Worm (Caenorhabditis elegans) whole organism, L4 larva: ENCODE results near the gene K08F9.3.

Experiments used
- R02D3.7 ChIP-seq: fragments of 150-350 bp; sonication (generic microtip); optimal IDR thresholded peaks from 3 replicates; lab custom pipeline; 2014; ENCODE audit warnings: missing biosample characterization, missing genetic modification characterization
- ama-1 ChIP-seq: fragments of 150-350 bp; optimal IDR thresholded peaks from 2 replicates; lab custom pipeline; 2014; ENCODE audit warnings: inconsistent platforms, mixed read lengths
- ceh-28 ChIP-seq: fragments of 150-350 bp; optimal IDR thresholded peaks from 2 replicates; lab custom pipeline; 2014; ENCODE audit warnings: missing biosample characterization, missing genetic modification reagents, missing genetic modification characterization
- ceh-32 ChIP-seq: sonication (generic microtip); optimal IDR thresholded peaks from 2 replicates; lab custom pipeline; 2016; ENCODE audit warnings: mild to moderate bottlenecking, missing genetic modification characterization, missing compliant biosample characterization; ENCODE audit not compliant: poor library complexity
- dmd-8 ChIP-seq: fragments of 200-800 bp; sonication (Bioruptor generic); IDR thresholded peaks from 2 replicates; pipeline ENCODE4 v1.3.6; 2022; ENCODE audit warnings: missing genetic modification characterization, missing compliant biosample characterization
- dpl-1 ChIP-seq: fragments of 150-350 bp; optimal IDR thresholded peaks from 2 replicates; lab custom pipeline; 2014; ENCODE audit warnings: missing biosample characterization, missing genetic modification reagents, missing genetic modification characterization
- duxl-1 ChIP-seq: sonication (generic microtip); optimal IDR thresholded peaks from 2 replicates; lab custom pipeline; 2016; ENCODE audit warnings: mild to moderate bottlenecking, missing genetic modification characterization, moderate library complexity, missing compliant biosample characterization; ENCODE audit not compliant: poor library complexity
- fos-1 ChIP-seq: fragments of 150-350 bp; optimal IDR thresholded peaks from 2 replicates; lab custom pipeline; 2014; ENCODE audit warnings: missing biosample characterization, missing genetic modification characterization
- lin-15B ChIP-seq: fragments of 150-350 bp; sonication (generic microtip); optimal IDR thresholded peaks from 3 replicates; lab custom pipeline; 2014; ENCODE audit warnings: missing biosample characterization, missing genetic modification characterization
- lin-29 ChIP-seq: fragments of 200-800 bp; sonication (Bioruptor generic); IDR thresholded peaks from 2 replicates; pipeline ENCODE4 v1.3.6; 2022; ENCODE audit warnings: missing genetic modification reagents, missing genetic modification characterization, missing compliant biosample characterization
- mdl-1 ChIP-seq, 2 experiments: fragments of 150-350 bp in 1 of 2; sonication (generic microtip) in 1 of 2; optimal IDR thresholded peaks; 2 replicates each; lab custom pipeline; 2014 to 2017; ENCODE audit warnings: missing biosample characterization in 2 of 2, missing genetic modification characterization in 2 of 2
- mep-1 ChIP-seq: fragments of 150-350 bp; sonication (generic microtip); optimal IDR thresholded peaks from 3 replicates; lab custom pipeline; 2014; ENCODE audit warnings: missing biosample characterization, missing genetic modification characterization
- nhr-25 ChIP-seq: sonication (generic microtip); optimal IDR thresholded peaks from 2 replicates; lab custom pipeline; 2017; ENCODE audit warnings: missing genetic modification characterization, mild to moderate bottlenecking, missing compliant biosample characterization, antibody characterized with exemption, moderate library complexity, borderline replicate concordance; ENCODE audit not compliant: insufficient read depth

DNA sequence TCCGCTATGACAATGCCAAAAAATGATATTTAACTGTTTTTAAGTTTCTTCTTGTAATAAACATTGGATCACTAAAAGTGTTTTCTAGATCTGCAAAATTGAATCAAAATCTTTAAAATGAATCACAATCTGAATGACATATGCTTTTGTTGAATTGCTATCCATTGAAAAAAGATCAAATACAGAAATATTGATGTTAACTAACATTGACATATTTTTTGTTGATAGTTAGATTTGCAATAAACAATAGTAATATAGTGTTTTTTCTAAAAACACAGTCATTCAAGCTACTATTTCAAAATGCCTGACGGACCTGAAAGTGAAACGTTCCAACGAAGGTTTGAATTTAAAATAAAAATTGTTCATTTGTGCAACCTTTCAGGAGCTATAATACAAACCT, 10.3 kb downstream of the K08F9.3 start, which contains the start of gene T09F5.2:
- TF ChIP-seq dmd-8, result no peak
- no peak for TF ChIP-seq fos-1 (tag; lab: Kevin White, UChicago)
- no peak for TF ChIP-seq ceh-32 (tag; lab: Kevin White, UChicago)
- TF ChIP-seq ceh-28 (tag; lab: Kevin White, UChicago), result no peak
- no peak for TF ChIP-seq duxl-1 (tag; lab: Kevin White, UChicago)
- TF ChIP-seq lin-29, result no peak
- TF ChIP-seq mep-1, result no peak
- no peak for TF ChIP-seq nhr-25 (tag; lab: Kevin White, UChicago)
- TF ChIP-seq mdl-1 (tag; optimal IDR thresholded peaks at IDR 0.05; lab: Kevin White, UChicago), result no peak
- no peak for TF ChIP-seq R02D3.7 (tag; lab: Kevin White, UChicago)
- TF ChIP-seq dpl-1 (GFP tag; lab: Kevin White, UChicago), result no peak
- TF ChIP-seq lin-15B, result no peak
- TF ChIP-seq ama-1 (lab: Kevin White, UChicago), result no peak
